Fruit fly (Drosophila melanogaster): ENCODE results near the gene halo.

halo gene

dm6 chr2L:1535231-1535630 lies 17.3 kb upstream of the halo start:
- TF ChIP-seq kay (GFP tag; ENCODE audit: borderline replicate concordance) = no peak

dm6 chr2L:1522397-1522796 lies 4.4 kb upstream of the halo start, which contains the start of gene Or22b:
Gene Or22b, plus strand, starts transcription at chr2L:1522697.
- TF ChIP-seq CG11617 (GFP tag; optimal IDR thresholded peaks at IDR 0.05) (no peak), cnc (optimal IDR thresholded peaks at IDR 0.05) (no peak), bab1 (GFP tag; optimal IDR thresholded peaks at IDR 0.05) (no peak), toe (GFP tag; optimal IDR thresholded peaks at IDR 0.05) (no peak), CG33017 (tag; optimal IDR thresholded peaks at IDR 0.05) (no peak), Mnt (GFP tag; optimal IDR thresholded peaks at IDR 0.05) (no peak), CG12768 (GFP tag; optimal IDR thresholded peaks at IDR 0.05) (no peak), Clk (GFP tag; optimal IDR thresholded peaks at IDR 0.05) (no peak), tj (GFP tag; optimal IDR thresholded peaks at IDR 0.05) (no peak), kay (GFP tag; ENCODE audit: borderline replicate concordance) (no peak), CG7101 (tag; optimal IDR thresholded peaks at IDR 0.05) (no peak), Crg-1 (GFP tag; optimal IDR thresholded peaks at IDR 0.05) (no peak), CG14711 (tag; optimal IDR thresholded peaks at IDR 0.05) (no peak), ovo (GFP tag; optimal IDR thresholded peaks at IDR 0.05) (no peak), pad (GFP tag; optimal IDR thresholded peaks at IDR 0.05) (no peak)

DNA sequence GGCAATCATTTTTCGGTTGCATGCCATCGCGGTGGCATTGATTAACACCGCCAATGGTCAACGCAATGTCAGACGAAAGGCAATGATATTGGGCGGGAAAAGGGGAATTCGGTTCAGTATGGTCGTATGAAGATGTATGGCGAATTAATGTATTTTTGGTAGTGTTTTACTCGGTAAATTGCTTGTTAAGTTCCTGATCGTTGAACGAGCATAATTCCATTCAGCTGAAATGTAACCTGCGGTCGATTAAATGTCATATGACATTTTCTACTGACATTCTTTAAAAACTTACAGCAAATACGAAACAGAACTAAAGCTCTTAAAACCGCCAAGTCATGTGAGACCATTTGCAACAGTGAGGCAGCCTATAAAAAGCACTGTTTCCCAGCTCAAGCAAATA lies 2.2 kb upstream of the halo start, which contains the start of gene Or22a:
Gene Or22a, plus strand, starts transcription at position 301 of the 400 bp plus-strand sequence.
- TF ChIP-seq Mnt (GFP tag; optimal IDR thresholded peaks at IDR 0.05) = no peak

dm6 chr2L:1517378-1517777 lies 570 bp downstream of the halo start, which contains the start of gene CG18132:
Gene CG18132, minus strand, starts transcription at chr2L:1517478.
- TF ChIP-seq toe (GFP tag; optimal IDR thresholded peaks at IDR 0.05) (no peak), CG5204 (GFP tag; optimal IDR thresholded peaks at IDR 0.05) (no peak), Crg-1 (GFP tag; optimal IDR thresholded peaks at IDR 0.05) (no peak), CG1620 (GFP tag; optimal IDR thresholded peaks at IDR 0.05) (no peak), tj (GFP tag; optimal IDR thresholded peaks at IDR 0.05) (no peak), cic (GFP tag; optimal IDR thresholded peaks at IDR 0.05) (no peak), ovo (GFP tag; optimal IDR thresholded peaks at IDR 0.05) (no peak), CG11617 (GFP tag; optimal IDR thresholded peaks at IDR 0.05) (no peak), CG7045 (GFP tag; optimal IDR thresholded peaks at IDR 0.05) (no peak), Mnt (GFP tag; optimal IDR thresholded peaks at IDR 0.05) (no peak), CG7101 (tag; optimal IDR thresholded peaks at IDR 0.05) (no peak), Hr96 (GFP tag; optimal IDR thresholded peaks at IDR 0.05) (no peak), CG33017 (tag; optimal IDR thresholded peaks at IDR 0.05) (no peak)

dm6 chr2L:1509748-1510147 lies 8.2 kb downstream of the halo start:
- no peak for TF ChIP-seq pad (GFP tag; optimal IDR thresholded peaks at IDR 0.05)
- TF ChIP-seq CG1620 (GFP tag; optimal IDR thresholded peaks at IDR 0.05) = no peak
- TF ChIP-seq cnc (optimal IDR thresholded peaks at IDR 0.05) = no peak
- no peak for TF ChIP-seq ovo (GFP tag; optimal IDR thresholded peaks at IDR 0.05)
- no peak for TF ChIP-seq bab1 (GFP tag; optimal IDR thresholded peaks at IDR 0.05)
- no peak for TF ChIP-seq CG7045 (GFP tag; optimal IDR thresholded peaks at IDR 0.05)
- TF ChIP-seq Hr96 (GFP tag; optimal IDR thresholded peaks at IDR 0.05) = no peak
- TF ChIP-seq CG33017 (tag; optimal IDR thresholded peaks at IDR 0.05) = no peak
- TF ChIP-seq cic (GFP tag; optimal IDR thresholded peaks at IDR 0.05) = no peak
- TF ChIP-seq tj (GFP tag; optimal IDR thresholded peaks at IDR 0.05) = no peak
- no peak for TF ChIP-seq kay (GFP tag; ENCODE audit: borderline replicate concordance)
- no peak for TF ChIP-seq CG12768 (GFP tag; optimal IDR thresholded peaks at IDR 0.05)
- no peak for TF ChIP-seq CG14711 (tag; optimal IDR thresholded peaks at IDR 0.05)
- no peak for TF ChIP-seq CG5204 (GFP tag; optimal IDR thresholded peaks at IDR 0.05)
- TF ChIP-seq Clk (GFP tag; optimal IDR thresholded peaks at IDR 0.05) = no peak
- no peak for TF ChIP-seq Mnt (GFP tag; optimal IDR thresholded peaks at IDR 0.05)
- no peak for TF ChIP-seq toe (GFP tag; optimal IDR thresholded peaks at IDR 0.05)
- TF ChIP-seq Crg-1 (GFP tag; optimal IDR thresholded peaks at IDR 0.05) = no peak
- TF ChIP-seq CG7101 (tag; optimal IDR thresholded peaks at IDR 0.05) = no peak

DNA sequence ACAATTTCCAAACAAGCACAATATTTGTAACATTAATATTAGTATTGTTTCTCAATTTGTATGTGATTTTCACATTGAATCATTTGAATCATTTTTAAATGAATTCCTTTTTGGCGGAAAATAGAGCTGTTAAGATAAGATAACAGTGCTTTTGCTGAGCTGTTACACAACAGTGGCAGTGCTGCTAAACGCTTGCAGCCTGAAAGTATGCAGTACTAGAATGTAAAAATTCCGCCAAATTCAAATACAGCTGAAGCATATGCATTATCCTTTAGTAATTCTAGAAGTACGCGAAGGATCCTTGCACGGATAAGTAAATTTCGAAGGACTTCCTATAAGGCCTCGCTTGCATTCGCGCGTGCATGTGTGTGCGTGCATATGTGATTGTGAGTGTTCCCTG lies 13.7 kb downstream of the halo start:
- no peak for TF ChIP-seq Clk (GFP tag; optimal IDR thresholded peaks at IDR 0.05)
- TF ChIP-seq ovo (GFP tag; optimal IDR thresholded peaks at IDR 0.05) = no peak
- no peak for TF ChIP-seq CG14711 (tag; optimal IDR thresholded peaks at IDR 0.05)
- TF ChIP-seq toe (GFP tag; optimal IDR thresholded peaks at IDR 0.05) = no peak
- no peak for TF ChIP-seq CG5204 (GFP tag; optimal IDR thresholded peaks at IDR 0.05)
- no peak for TF ChIP-seq cic (GFP tag; optimal IDR thresholded peaks at IDR 0.05)
- TF ChIP-seq pad (GFP tag; optimal IDR thresholded peaks at IDR 0.05) = no peak

- no peak for TF ChIP-seq Crg-1 (GFP tag; optimal IDR thresholded peaks at IDR 0.05)
- TF ChIP-seq pad (GFP tag; optimal IDR thresholded peaks at IDR 0.05) = no peak
- no peak for TF ChIP-seq CG12768 (GFP tag; optimal IDR thresholded peaks at IDR 0.05)
- peak; percentile 17 for TF ChIP-seq Mnt (GFP tag; optimal IDR thresholded peaks at IDR 0.05)
- TF ChIP-seq kay (GFP tag; ENCODE audit: borderline replicate concordance) = no peak
- peak; percentile 2 for TF ChIP-seq bab1 (GFP tag; optimal IDR thresholded peaks at IDR 0.05)
These were observed 15.4 kb downstream of the halo start, which contains the start of gene CG7420 for dm6 chr2L:1502459-1503101. Gene CG7420, minus strand, starts transcription at chr2L:1502904.

All from whole organism, adult.